Fruit fly (Drosophila melanogaster) whole organism, prepupa: ENCODE measurements around the gene CG7458.

Source experiments
- Blimp-1 ChIP-seq: fragments of 200-800 bp; sonication (Bioruptor generic); optimal IDR thresholded peaks from 3 replicates; lab custom pipeline; 2017; ENCODE audit warnings: missing biosample characterization, missing genetic modification characterization, mild to moderate bottlenecking, moderate library complexity, missing genetic modification reagents
- CG10631 ChIP-seq: fragments of 200-800 bp; sonication (Bioruptor generic); optimal IDR thresholded peaks from 2 replicates; lab custom pipeline; 2016; ENCODE audit warnings: missing biosample characterization, missing genetic modification characterization
- CG10669 ChIP-seq: fragments of 200-800 bp; sonication (Bioruptor generic); optimal IDR thresholded peaks from 3 replicates; lab custom pipeline; 2018; ENCODE audit warnings: missing biosample characterization, mild to moderate bottlenecking, missing genetic modification characterization, moderate library complexity
- CG11294 ChIP-seq: fragments of 200-800 bp; sonication (Bioruptor generic); IDR thresholded peaks from 2 replicates; pipeline ENCODE4 v1.3.6; 2022; ENCODE audit warnings: missing biosample characterization, missing genetic modification characterization
- CG11902 ChIP-seq: fragments of 200-800 bp; sonication (Bioruptor generic); optimal IDR thresholded peaks from 3 replicates; lab custom pipeline; 2016; ENCODE audit warnings: missing biosample characterization, missing genetic modification characterization
- CG15336 ChIP-seq: fragments of 200-800 bp; sonication (Bioruptor generic); IDR thresholded peaks from 2 replicates; pipeline ENCODE4 v1.3.6; 2022; ENCODE audit warnings: missing biosample characterization, missing genetic modification characterization
- CG1621 ChIP-seq: fragments of 200-800 bp; sonication (Bioruptor generic); optimal IDR thresholded peaks from 3 replicates; lab custom pipeline; 2018; ENCODE audit warnings: missing biosample characterization, mild to moderate bottlenecking, missing genetic modification characterization
- CG32006 ChIP-seq: fragments of 200-800 bp; sonication (Bioruptor generic); optimal IDR thresholded peaks from 3 replicates; lab custom pipeline; 2017; ENCODE audit warnings: missing biosample characterization, mild to moderate bottlenecking, missing genetic modification characterization
- CG4318 ChIP-seq: fragments of 200-800 bp; sonication (Bioruptor generic); optimal IDR thresholded peaks from 3 replicates; lab custom pipeline; 2017; ENCODE audit warnings: missing biosample characterization, mild to moderate bottlenecking, missing genetic modification characterization
- CG6163 ChIP-seq: fragments of 200-800 bp; sonication (Bioruptor generic); IDR thresholded peaks from 3 replicates; pipeline ENCODE4 v1.3.6; 2022; ENCODE audit warnings: missing biosample characterization, missing genetic modification characterization
- CG6276 ChIP-seq: fragments of 200-800 bp; sonication (Bioruptor generic); optimal IDR thresholded peaks from 2 replicates; lab custom pipeline; 2017; ENCODE audit warnings: missing biosample characterization, mild to moderate bottlenecking, missing genetic modification characterization
- CG6792 ChIP-seq: fragments of 200-800 bp; sonication (Bioruptor generic); optimal IDR thresholded peaks from 3 replicates; lab custom pipeline; 2016; ENCODE audit warnings: missing biosample characterization, missing genetic modification characterization
- CG6854 ChIP-seq: fragments of 200-800 bp; sonication (Bioruptor generic); optimal IDR thresholded peaks from 2 replicates; lab custom pipeline; 2017; ENCODE audit warnings: missing biosample characterization, mild to moderate bottlenecking, missing genetic modification characterization
- CG8119 ChIP-seq: fragments of 200-800 bp; sonication (Bioruptor generic); IDR thresholded peaks from 3 replicates; pipeline ENCODE4 v1.3.6; 2022; ENCODE audit warnings: missing biosample characterization, missing genetic modification characterization
- CG8319 ChIP-seq: fragments of 200-800 bp; sonication (Bioruptor generic); optimal IDR thresholded peaks from 3 replicates; lab custom pipeline; 2016; ENCODE audit warnings: missing biosample characterization, missing genetic modification characterization
- CG8632 ChIP-seq: fragments of 200-800 bp; sonication (Bioruptor generic); optimal IDR thresholded peaks from 3 replicates; lab custom pipeline; 2016; ENCODE audit warnings: missing biosample characterization, missing genetic modification characterization
- CG9139 ChIP-seq: fragments of 200-800 bp; sonication (Bioruptor generic); optimal IDR thresholded peaks from 3 replicates; lab custom pipeline; 2017; ENCODE audit warnings: missing biosample characterization, mild to moderate bottlenecking, missing genetic modification characterization
- Eip75B ChIP-seq: fragments of 200-800 bp; sonication (Bioruptor generic); optimal IDR thresholded peaks from 3 replicates; lab custom pipeline; 2016; ENCODE audit warnings: missing biosample characterization, missing genetic modification characterization
- Eip78C ChIP-seq: fragments of 200-800 bp; sonication (Bioruptor generic); peaks from one replicate; lab custom pipeline; 2016; ENCODE audit warnings: missing biosample characterization, missing genetic modification characterization
- Eip93F ChIP-seq: fragments of 200-800 bp; sonication (Bioruptor generic); optimal IDR thresholded peaks from 2 replicates; lab custom pipeline; 2016; ENCODE audit warnings: missing biosample characterization, mild to moderate bottlenecking, missing genetic modification characterization
- Ets21C ChIP-seq: fragments of 200-800 bp; sonication (Bioruptor generic); optimal IDR thresholded peaks from 3 replicates; lab custom pipeline; 2016; ENCODE audit warnings: missing biosample characterization, missing genetic modification characterization
- Ets96B ChIP-seq: fragments of 200-800 bp; optimal IDR thresholded peaks from 2 replicates; lab custom pipeline; 2019; ENCODE audit warnings: missing biosample characterization, mild to moderate bottlenecking, missing genetic modification characterization, moderate library complexity
- Gug ChIP-seq: fragments of 200-800 bp; sonication (Bioruptor generic); IDR thresholded peaks from 2 replicates; pipeline ENCODE4 v1.3.6; 2022; ENCODE audit warnings: missing biosample characterization, missing genetic modification characterization
- Hr38 ChIP-seq: sonication (Bioruptor generic); optimal IDR thresholded peaks from 2 replicates; lab custom pipeline; 2016; ENCODE audit warnings: missing biosample characterization, missing genetic modification characterization
- Hr4 ChIP-seq: fragments of 200-800 bp; sonication (Bioruptor generic); optimal IDR thresholded peaks from 3 replicates; lab custom pipeline; 2016; ENCODE audit warnings: missing biosample characterization, missing genetic modification characterization
- Smox ChIP-seq: fragments of 200-800 bp; sonication (Bioruptor generic); optimal IDR thresholded peaks from 3 replicates; lab custom pipeline; 2016; ENCODE audit warnings: missing biosample characterization, missing genetic modification characterization
- Sox14 ChIP-seq: fragments of 200-800 bp; sonication (Bioruptor generic); optimal IDR thresholded peaks from 3 replicates; lab custom pipeline; 2016; ENCODE audit warnings: missing biosample characterization, missing genetic modification characterization
- Sox15 ChIP-seq: fragments of 200-800 bp; sonication (Bioruptor generic); optimal IDR thresholded peaks from 3 replicates; lab custom pipeline; 2016; ENCODE audit warnings: missing biosample characterization, missing genetic modification characterization
- acj6 ChIP-seq: fragments of 200-800 bp; sonication (Bioruptor generic); optimal IDR thresholded peaks from 3 replicates; lab custom pipeline; 2016; ENCODE audit warnings: missing biosample characterization, missing genetic modification characterization
- dac ChIP-seq: fragments of 200-800 bp; sonication (Bioruptor generic); optimal IDR thresholded peaks from 2 replicates; lab custom pipeline; 2017; ENCODE audit warnings: missing biosample characterization, mild to moderate bottlenecking, missing genetic modification characterization
- dsx ChIP-seq: fragments of 200-800 bp; optimal IDR thresholded peaks from 3 replicates; lab custom pipeline; 2019; ENCODE audit warnings: missing biosample characterization, mild to moderate bottlenecking, missing genetic modification characterization, moderate library complexity; ENCODE audit not compliant: poor library complexity, severe bottlenecking
- eg ChIP-seq: fragments of 200-800 bp; sonication (Bioruptor generic); IDR thresholded peaks from 3 replicates; pipeline ENCODE4 v1.3.6; 2022; ENCODE audit warnings: missing biosample characterization, missing genetic modification characterization
- fd85E ChIP-seq: fragments of 200-800 bp; sonication (Bioruptor generic); optimal IDR thresholded peaks from 3 replicates; lab custom pipeline; 2016; ENCODE audit warnings: missing biosample characterization, missing genetic modification characterization
- fkh ChIP-seq: fragments of 200-800 bp; sonication (Bioruptor generic); optimal IDR thresholded peaks from 3 replicates; lab custom pipeline; 2017; ENCODE audit warnings: missing biosample characterization, mild to moderate bottlenecking, missing genetic modification characterization, moderate library complexity
- lz ChIP-seq: fragments of 200-800 bp; sonication (Bioruptor generic); optimal IDR thresholded peaks from 3 replicates; lab custom pipeline; 2016; ENCODE audit warnings: missing biosample characterization, missing genetic modification characterization
- pdm3 ChIP-seq: fragments of 200-800 bp; sonication (Bioruptor generic); optimal IDR thresholded peaks from 3 replicates; lab custom pipeline; 2016; ENCODE audit warnings: missing biosample characterization, missing genetic modification characterization
- salr ChIP-seq, 2 experiments: fragments of 200-800 bp; sonication (Bioruptor generic); optimal IDR thresholded peaks; 3 replicates each; lab custom pipeline; 2016 to 2018; ENCODE audit warnings: missing biosample characterization in 2 of 2, missing genetic modification characterization in 2 of 2, mild to moderate bottlenecking in 1 of 2
- ss ChIP-seq, 2 experiments: fragments of 200-800 bp; sonication (Bioruptor generic); optimal IDR thresholded peaks; 2 replicates in 1 of 2; 3 replicates in 1 of 2; lab custom pipeline; 2017 to 2018; ENCODE audit warnings: mild to moderate bottlenecking in 2 of 2, missing biosample characterization in 2 of 2, missing genetic modification characterization in 2 of 2, moderate library complexity in 1 of 2
- svp ChIP-seq: fragments of 200-800 bp; sonication (Bioruptor generic); peaks from one replicate; lab custom pipeline; 2016; ENCODE audit warnings: missing biosample characterization, missing genetic modification characterization
- topi ChIP-seq: fragments of 200-800 bp; sonication (Bioruptor generic); optimal IDR thresholded peaks from 3 replicates; lab custom pipeline; 2016; ENCODE audit warnings: missing biosample characterization, missing genetic modification characterization
- vri ChIP-seq: fragments of 200-800 bp; sonication (Bioruptor generic); optimal IDR thresholded peaks from 3 replicates; lab custom pipeline; 2016; ENCODE audit warnings: missing biosample characterization, mild to moderate bottlenecking, missing genetic modification characterization

Gene CG7458

DNA sequence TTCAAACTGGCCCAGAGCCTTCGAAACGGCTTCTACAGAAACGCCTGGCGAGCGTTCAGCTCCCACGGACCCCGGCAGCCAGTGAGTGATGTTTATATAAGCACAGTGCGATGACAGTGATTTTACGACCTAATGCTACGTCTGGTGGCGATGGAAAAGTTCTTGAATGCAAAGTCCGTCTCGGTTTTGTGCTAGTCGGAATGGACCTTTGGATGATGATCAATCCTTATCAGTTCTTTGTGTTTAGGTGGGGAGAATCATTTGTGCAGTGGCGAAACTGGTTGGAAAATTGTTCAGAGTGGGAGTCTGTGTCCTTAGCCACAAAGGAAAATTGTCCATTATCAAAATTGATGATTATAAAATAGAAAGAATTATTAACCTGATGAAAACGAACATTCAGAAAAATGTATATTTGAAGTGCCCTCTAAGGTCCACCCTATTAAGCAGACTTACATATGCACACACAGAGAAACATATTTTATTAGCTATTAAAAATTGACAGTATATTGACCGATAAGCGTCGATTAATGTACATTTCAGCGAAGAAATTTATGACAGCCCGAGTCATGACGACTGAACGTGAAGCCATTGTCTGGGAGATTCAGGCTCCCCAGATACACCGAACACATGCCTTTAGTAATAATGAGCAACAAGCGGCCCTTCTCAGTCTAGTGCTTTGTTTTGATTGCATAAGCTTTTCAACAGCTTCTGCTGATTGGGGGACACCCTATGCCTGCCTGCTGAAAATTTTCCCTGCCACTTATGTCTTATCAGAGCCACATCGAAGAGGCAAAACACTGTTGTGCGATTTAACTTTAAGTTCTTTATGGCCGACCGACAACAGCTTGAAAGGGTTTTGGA is 17.5 kb downstream of the CG7458 start (continued):
- no peak for TF ChIP-seq CG9139 (GFP tag; lab: Kevin White, UChicago)
- peak; percentile 24 for TF ChIP-seq CG6792 (GFP tag; lab: Kevin White, UChicago)
- TF ChIP-seq Blimp-1 = no peak
- TF ChIP-seq CG1621 (tag; lab: Kevin White, UChicago) = peak; percentile 12
- TF ChIP-seq CG4318 (GFP tag; lab: Kevin White, UChicago) = no peak
- TF ChIP-seq CG10669 (GFP tag; lab: Kevin White, UChicago) = peak; percentile 22
- TF ChIP-seq CG11902 = no peak
- TF ChIP-seq Eip78C (GFP tag; lab: Kevin White, UChicago) = peak; percentile 77
- TF ChIP-seq salr (GFP tag; optimal IDR thresholded peaks at IDR 0.05; lab: Kevin White, UChicago) = no peak
- TF ChIP-seq Hr38 (GFP tag; lab: Kevin White, UChicago) = no peak
- peak; percentile 73 for TF ChIP-seq svp (GFP tag; lab: Kevin White, UChicago)
- peak; percentile 29 for TF ChIP-seq acj6 (GFP tag; lab: Kevin White, UChicago)
- peak; percentile 28 for TF ChIP-seq Ets21C
- peak; percentile 61 for TF ChIP-seq Sox14 (GFP tag; lab: Kevin White, UChicago)
- peak; percentile 52; the same call in 1 of the 3 replicates for TF ChIP-seq eg (GFP tag; lab: Robert Waterston, UW)
- TF ChIP-seq Eip75B = peak; percentile 19
- TF ChIP-seq CG8119 = peak; percentile 68; the same call in 2 of the 3 replicates
- TF ChIP-seq Sox15 (GFP tag; lab: Kevin White, UChicago) = no peak
- TF ChIP-seq CG6163 = 0 out of 3 replicates have a peak, but pooled peaks have one; percentile 37
- no peak for TF ChIP-seq CG6854 (GFP tag; lab: Kevin White, UChicago)
- peak; percentile 51 for TF ChIP-seq Ets96B (tag; lab: Kevin White, UChicago)
- TF ChIP-seq CG8632 = no peak
- no peak for TF ChIP-seq CG8319 (GFP tag; lab: Kevin White, UChicago)
- TF ChIP-seq ss (GFP tag; optimal IDR thresholded peaks at IDR 0.05; lab: Kevin White, UChicago) = peak in 1 of 2 experiments; percentile 54
- no peak for TF ChIP-seq dsx
- peak; percentile 20 for TF ChIP-seq CG10631 (GFP tag; lab: Kevin White, UChicago)
- TF ChIP-seq topi = peak; percentile 18
- no peak for TF ChIP-seq CG15336 (GFP tag; lab: Robert Waterston, UW)
- TF ChIP-seq CG11294 (GFP tag; lab: Robert Waterston, UW) = no peak
- no peak for TF ChIP-seq fd85E (GFP tag; lab: Kevin White, UChicago)
- TF ChIP-seq pdm3 (GFP tag; lab: Kevin White, UChicago) = peak; percentile 39
- TF ChIP-seq fkh (GFP tag; lab: Kevin White, UChicago) = no peak
- TF ChIP-seq Gug (GFP tag; lab: Robert Waterston, UW) = 0 out of 2 replicates have a peak, but pooled peaks have one; percentile 8
- no peak for TF ChIP-seq dac (GFP tag; lab: Kevin White, UChicago)
- TF ChIP-seq, all 60 proteins: peak for 37

DNA sequence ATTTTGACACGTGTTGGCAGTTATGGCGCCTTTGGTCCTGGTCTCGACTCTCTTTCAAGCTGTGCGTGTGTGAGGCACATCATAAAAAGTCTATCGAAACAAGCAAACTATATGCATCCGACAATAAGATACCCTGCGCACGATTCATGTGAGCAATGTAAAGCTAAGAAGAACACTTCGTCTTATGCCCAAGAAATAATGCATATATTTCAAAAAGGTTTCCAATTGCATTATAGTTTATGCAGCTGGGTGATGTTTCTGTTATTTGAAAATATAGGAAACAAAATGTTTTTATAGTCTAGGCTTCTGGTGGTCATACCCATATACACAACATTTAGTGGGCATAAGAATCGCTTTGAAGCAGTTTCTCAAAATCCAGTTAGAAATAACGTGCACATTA is 18.7 kb downstream of the CG7458 start:
- TF ChIP-seq svp (GFP tag; lab: Kevin White, UChicago) (peak; percentile 47), CG6276 (GFP tag; lab: Kevin White, UChicago) (no peak), Eip93F (GFP tag; lab: Kevin White, UChicago) (no peak), Sox14 (GFP tag; lab: Kevin White, UChicago) (no peak), Smox (GFP tag; lab: Kevin White, UChicago) (no peak), Eip78C (GFP tag; lab: Kevin White, UChicago) (peak; percentile 12)

DNA sequence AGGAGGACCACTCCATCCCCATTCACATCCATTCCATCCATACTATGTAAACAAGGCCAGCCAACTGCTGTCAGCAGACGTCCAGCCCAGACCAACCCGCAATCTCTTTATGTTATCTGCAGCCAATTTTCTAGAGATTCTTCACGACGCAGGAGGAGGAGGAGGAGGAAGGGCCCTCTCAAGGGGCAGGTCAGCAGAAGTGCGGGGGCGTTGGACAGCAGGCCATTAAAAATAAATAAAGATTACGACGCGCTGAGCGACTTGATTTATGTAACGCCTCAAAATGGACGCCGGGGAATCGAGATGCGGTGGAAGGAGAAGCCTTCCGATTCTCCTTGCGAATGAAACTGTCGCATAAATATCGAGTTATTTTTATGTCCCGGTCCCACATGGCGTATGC is 24.9 kb downstream of the CG7458 start:
- no peak for TF ChIP-seq eg (GFP tag; lab: Robert Waterston, UW)
- peak; percentile 11 for TF ChIP-seq Eip78C (GFP tag; lab: Kevin White, UChicago)
- TF ChIP-seq svp (GFP tag; lab: Kevin White, UChicago) = peak; percentile 100
- TF ChIP-seq lz (GFP tag; lab: Kevin White, UChicago) = no peak
- TF ChIP-seq Ets96B (tag; lab: Kevin White, UChicago) = no peak
- no peak for TF ChIP-seq CG32006 (GFP tag; lab: Kevin White, UChicago)
- TF ChIP-seq Eip75B = no peak
- peak; percentile 74 for TF ChIP-seq vri (GFP tag; lab: Kevin White, UChicago)
- TF ChIP-seq Hr4 (GFP tag; lab: Kevin White, UChicago) = no peak
